Worm (Caenorhabditis elegans) whole organism, young adult: ENCODE measurements around the gene Y48A6B.7.
A peak's percentile ranks its signal among the peaks of the same experiment; 100 is the strongest.

ENCODE experiments used
- B0019.2 ChIP-seq: fragments of 200-800 bp; sonication (Bioruptor generic); conservative IDR thresholded peaks from 2 replicates; pipeline ENCODE4 v1.3.6; 2022; ENCODE audit warnings: missing genetic modification reagents, missing genetic modification characterization, missing compliant biosample characterization
- B0261.1 ChIP-seq: sonication (generic microtip); optimal IDR thresholded peaks from 2 replicates; lab custom pipeline; 2016; ENCODE audit warnings: mild to moderate bottlenecking, missing genetic modification characterization, moderate library complexity, missing compliant biosample characterization
- F10E7.11 ChIP-seq: sonication (generic microtip); optimal IDR thresholded peaks from 2 replicates; lab custom pipeline; 2017; ENCODE audit warnings: mild to moderate bottlenecking, missing genetic modification characterization, moderate library complexity, missing compliant biosample characterization
- F33H1.4 ChIP-seq: fragments of 200-800 bp; sonication (Bioruptor generic); IDR thresholded peaks from 2 replicates; pipeline ENCODE4 v1.3.6; 2022; ENCODE audit warnings: missing genetic modification reagents, missing genetic modification characterization, missing compliant biosample characterization
- F37B4.10 ChIP-seq: fragments of 200-800 bp; sonication (Bioruptor generic); IDR thresholded peaks from 2 replicates; pipeline ENCODE4 v1.3.6; 2022; ENCODE audit warnings: missing genetic modification characterization, missing compliant biosample characterization
- F52B5.7 ChIP-seq: sonication (generic microtip); optimal IDR thresholded peaks from 2 replicates; lab custom pipeline; 2016; ENCODE audit warnings: mild to moderate bottlenecking, missing genetic modification characterization, missing compliant biosample characterization
- T07F8.4 ChIP-seq: sonication (generic microtip); optimal IDR thresholded peaks from 2 replicates; lab custom pipeline; 2016; ENCODE audit warnings: mild to moderate bottlenecking, missing genetic modification characterization, moderate library complexity, missing compliant biosample characterization
- Y53F4B.3 ChIP-seq: fragments of 200-800 bp; sonication (Bioruptor generic); IDR thresholded peaks from 2 replicates; pipeline ENCODE4 v1.3.6; 2022; ENCODE audit warnings: missing genetic modification reagents, missing genetic modification characterization, missing compliant biosample characterization
- Y56A3A.18 ChIP-seq: fragments of 200-800 bp; sonication (Bioruptor generic); IDR thresholded peaks from 2 replicates; pipeline ENCODE4 v1.3.6; 2022; ENCODE audit warnings: missing genetic modification reagents, missing genetic modification characterization, missing compliant biosample characterization
- ama-1 ChIP-seq, 3 experiments: fragments of 150-350 bp in 1 of 3; sonication (generic microtip) in 2 of 3; optimal IDR thresholded peaks; 2 replicates each; lab custom pipeline; 2014 to 2018; ENCODE audit warnings: missing biosample characterization in 2 of 3, missing genetic modification characterization in 2 of 3, missing genetic modification reagents in 2 of 3
- atf-7 ChIP-seq: sonication (generic microtip); optimal IDR thresholded peaks from 2 replicates; lab custom pipeline; 2017; ENCODE audit warnings: mild to moderate bottlenecking, missing genetic modification characterization, missing compliant biosample characterization
- ccch-3 ChIP-seq: fragments of 200-800 bp; sonication (Bioruptor generic); optimal IDR thresholded peaks from 2 replicates; lab custom pipeline; 2018; ENCODE audit warnings: mild to moderate bottlenecking, missing genetic modification characterization, missing compliant biosample characterization
- cebp-1 ChIP-seq, 2 experiments: fragments of 200-800 bp in 1 of 2; sonication (Bioruptor generic) in 1 of 2; sonication (generic microtip) in 1 of 2; IDR thresholded peaks in 1 of 2; optimal IDR thresholded peaks in 1 of 2; 2 replicates each; pipeline versions ENCODE4 v1.3.6 to Lab custom; 2017 to 2022; ENCODE audit warnings: missing compliant biosample characterization in 2 of 2, missing genetic modification characterization in 2 of 2, mild to moderate bottlenecking in 1 of 2, missing genetic modification reagents in 1 of 2, moderate library complexity in 1 of 2
- die-1 ChIP-seq: sonication (generic microtip); optimal IDR thresholded peaks from 2 replicates; lab custom pipeline; 2016; ENCODE audit warnings: missing genotype, mild to moderate bottlenecking, missing genetic modification characterization, missing compliant biosample characterization
- dpl-1 ChIP-seq: fragments of 150-350 bp; optimal IDR thresholded peaks from 2 replicates; lab custom pipeline; 2014; ENCODE audit warnings: missing biosample characterization, missing genetic modification reagents, missing genetic modification characterization
- egl-18 ChIP-seq: fragments of 200-800 bp; sonication (Bioruptor generic); IDR thresholded peaks from 2 replicates; pipeline ENCODE4 v1.3.6; 2022; ENCODE audit warnings: missing genetic modification reagents, missing genetic modification characterization, missing compliant biosample characterization
- egrh-3 ChIP-seq: fragments of 200-800 bp; sonication (Bioruptor generic); IDR thresholded peaks from 2 replicates; pipeline ENCODE4 v1.3.6; 2022; ENCODE audit warnings: missing genetic modification reagents, missing genetic modification characterization, missing compliant biosample characterization
- ekl-4 ChIP-seq: fragments of 200-800 bp; sonication (Bioruptor generic); IDR thresholded peaks from 2 replicates; pipeline ENCODE4 v1.3.6; 2022; ENCODE audit warnings: missing genetic modification reagents, missing genetic modification characterization, missing compliant biosample characterization
- hmg-20 ChIP-seq: fragments of 200-800 bp; sonication (Bioruptor generic); IDR thresholded peaks from 2 replicates; pipeline ENCODE4 v1.3.6; 2022; ENCODE audit warnings: missing genetic modification reagents, missing genetic modification characterization, missing compliant biosample characterization
- lag-1 ChIP-seq: fragments of 200-800 bp; sonication (Bioruptor generic); IDR thresholded peaks from 2 replicates; pipeline ENCODE4 v1.3.6; 2022; ENCODE audit warnings: missing genetic modification reagents, missing genetic modification characterization, missing compliant biosample characterization
- lin-26 ChIP-seq: fragments of 200-800 bp; sonication (Bioruptor generic); IDR thresholded peaks from 2 replicates; pipeline ENCODE4 v1.3.6; 2022; ENCODE audit warnings: missing genetic modification reagents, missing genetic modification characterization, missing compliant biosample characterization
- lin-35 ChIP-seq, 3 experiments: fragments of 150-350 bp in 2 of 3; sonication (generic microtip) in 1 of 3; optimal IDR thresholded peaks; 2 replicates each; lab custom pipeline; 2014 to 2018; ENCODE audit warnings: missing biosample characterization in 3 of 3, missing genetic modification characterization in 3 of 3, missing genetic modification reagents in 3 of 3
- mcd-1 ChIP-seq: fragments of 200-800 bp; sonication (Bioruptor generic); IDR thresholded peaks from 2 replicates; pipeline ENCODE4 v1.3.6; 2022; ENCODE audit warnings: missing genetic modification reagents, missing genetic modification characterization, missing compliant biosample characterization
- mxl-1 ChIP-seq: sonication (generic microtip); optimal IDR thresholded peaks from 2 replicates; lab custom pipeline; 2016; ENCODE audit warnings: missing genetic modification characterization, missing compliant biosample characterization
- nfya-1 ChIP-seq: sonication (generic microtip); optimal IDR thresholded peaks from 2 replicates; lab custom pipeline; 2017; ENCODE audit warnings: antibody characterized with exemption, missing compliant biosample characterization, missing genetic modification characterization, borderline replicate concordance; ENCODE audit not compliant: insufficient read depth
- nfya-2 ChIP-seq: fragments of 200-800 bp; sonication (Bioruptor generic); IDR thresholded peaks from 2 replicates; pipeline ENCODE4 v1.3.6; 2022; ENCODE audit warnings: missing genetic modification reagents, missing genetic modification characterization, missing compliant biosample characterization
- nfyb-1 ChIP-seq: fragments of 200-800 bp; sonication (Bioruptor generic); IDR thresholded peaks from 2 replicates; pipeline ENCODE4 v1.3.6; 2022; ENCODE audit warnings: missing genetic modification reagents, missing genetic modification characterization, missing compliant biosample characterization
- nhr-120 ChIP-seq: fragments of 200-800 bp; sonication (Bioruptor generic); IDR thresholded peaks from 2 replicates; pipeline ENCODE4 v1.3.6; 2022; ENCODE audit warnings: missing genetic modification characterization, missing compliant biosample characterization
- repo-1 ChIP-seq: sonication (generic microtip); optimal IDR thresholded peaks from 2 replicates; lab custom pipeline; 2017; ENCODE audit warnings: mild to moderate bottlenecking, missing genetic modification characterization, missing compliant biosample characterization
- snpc-4 ChIP-seq, 5 experiments: fragments of 150-350 bp in 1 of 5; sonication (generic microtip) in 4 of 5; optimal IDR thresholded peaks; 2 replicates each; lab custom pipeline; 2014 to 2018; ENCODE audit warnings: missing genetic modification characterization in 5 of 5, missing biosample characterization in 3 of 5, antibody characterized with exemption in 2 of 5, mild to moderate bottlenecking in 2 of 5, missing compliant biosample characterization in 2 of 5, missing genotype in 2 of 5, moderate library complexity in 2 of 5, missing genetic modification reagents in 1 of 5
- unc-62 ChIP-seq: fragments of 150-350 bp; optimal IDR thresholded peaks from 2 replicates; lab custom pipeline; 2014; ENCODE audit warnings: missing biosample characterization, missing genetic modification reagents, missing genetic modification characterization
- xnd-1 ChIP-seq: sonication (generic microtip); optimal IDR thresholded peaks from 2 replicates; lab custom pipeline; 2016; ENCODE audit warnings: missing genotype, missing genetic modification reagents, missing genetic modification characterization, missing compliant biosample characterization
- zim-3 ChIP-seq: sonication (generic microtip); optimal IDR thresholded peaks from 2 replicates; lab custom pipeline; 2017; ENCODE audit warnings: mild to moderate bottlenecking, missing genetic modification characterization, moderate library complexity, missing compliant biosample characterization
- ztf-18 ChIP-seq: sonication (generic microtip); optimal IDR thresholded peaks from 2 replicates; lab custom pipeline; 2016; ENCODE audit warnings: missing genotype, mild to moderate bottlenecking, missing genetic modification characterization, missing compliant biosample characterization
- ztf-26 ChIP-seq: sonication (generic microtip); optimal IDR thresholded peaks from 2 replicates; lab custom pipeline; 2017; ENCODE audit warnings: missing genetic modification characterization, missing compliant biosample characterization
- ztf-28 ChIP-seq: fragments of 200-800 bp; sonication (Bioruptor generic); IDR thresholded peaks from 2 replicates; pipeline ENCODE4 v1.3.6; 2022; ENCODE audit warnings: missing genetic modification reagents, missing genetic modification characterization, missing compliant biosample characterization
- ztf-3 ChIP-seq: fragments of 200-800 bp; sonication (Bioruptor generic); optimal IDR thresholded peaks from 2 replicates; lab custom pipeline; 2018; ENCODE audit warnings: mild to moderate bottlenecking, missing genetic modification characterization, missing compliant biosample characterization
- ztf-6 ChIP-seq: fragments of 200-800 bp; sonication (Bioruptor generic); IDR thresholded peaks from 2 replicates; pipeline ENCODE4 v1.3.6; 2022; ENCODE audit warnings: missing genetic modification reagents, missing genetic modification characterization, missing compliant biosample characterization

The Y48A6B.7 gene

DNA sequence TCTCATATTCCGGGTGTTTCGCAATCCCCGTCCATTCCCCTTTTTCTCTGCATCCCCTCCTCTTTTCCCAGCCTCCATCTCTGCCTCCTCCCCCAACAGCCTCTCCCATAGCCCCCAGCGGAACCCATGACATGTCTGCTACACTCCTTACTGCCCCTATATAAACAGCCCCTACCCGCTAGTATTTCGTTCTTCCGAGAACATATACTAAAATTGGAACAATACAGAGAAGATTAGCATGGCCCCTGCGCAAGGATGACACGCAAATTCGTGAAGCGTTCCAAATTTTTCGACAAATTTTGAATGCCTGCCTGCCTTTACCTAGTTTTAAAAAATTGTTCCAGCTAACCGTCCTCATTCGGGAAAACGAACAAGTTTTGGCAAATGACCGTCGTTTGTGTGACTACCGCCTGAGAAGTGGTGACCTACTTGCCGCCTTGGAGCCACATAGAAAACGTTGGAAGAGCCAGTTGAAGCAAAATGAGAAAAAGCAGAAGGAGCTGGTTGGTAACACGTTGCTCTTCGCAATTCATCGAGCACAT, 36.8 kb downstream of the Y48A6B.7 start (continued):
- peak; percentile 97 for TF ChIP-seq F52B5.7 (tag; lab: Kevin White, UChicago)
- peak; percentile 79; the same call in 1 of the 2 replicates for TF ChIP-seq nfya-2 (GFP tag; lab: Robert Waterston, UW)
- peak; percentile 88 for TF ChIP-seq lag-1 (GFP tag; lab: Robert Waterston, UW)
- peak; percentile 68 for TF ChIP-seq F33H1.4 (GFP tag; lab: Robert Waterston, UW)

DNA sequence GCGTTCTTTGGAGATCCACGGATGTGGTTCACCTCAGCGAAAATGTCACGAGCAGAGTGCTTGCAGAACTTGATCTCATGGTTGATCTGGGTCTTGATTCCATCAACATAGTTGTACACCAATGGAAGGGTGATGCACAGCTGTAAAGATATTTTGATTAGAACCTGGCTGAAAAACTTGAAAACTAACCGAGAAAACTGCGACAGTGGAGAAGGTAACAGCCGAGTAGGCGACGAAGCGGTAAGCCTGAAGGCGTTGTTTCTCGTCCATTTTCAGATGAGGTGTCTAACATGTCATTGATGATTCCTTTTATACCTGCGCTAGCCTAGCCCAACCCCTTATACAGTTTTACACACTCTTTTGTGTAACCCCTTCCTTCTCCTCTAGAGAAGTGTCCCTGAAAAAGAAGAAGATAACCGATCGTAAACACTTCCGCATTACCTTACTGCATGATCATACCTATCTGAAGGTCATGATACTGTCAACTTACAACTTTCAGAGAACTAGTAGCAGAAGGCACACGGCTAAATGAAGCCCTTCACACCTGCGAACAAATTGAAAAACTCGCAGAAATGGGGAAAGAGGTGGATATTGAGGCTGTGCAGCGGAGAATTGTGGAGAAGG, 38.7 kb downstream of the Y48A6B.7 start, which contains the start of gene col-94:
col-94 (minus strand) TSS at position 313 of the 624 bp plus-strand sequence.
- TF ChIP-seq snpc-4 (GFP tag; optimal IDR thresholded peaks at IDR 0.05; lab: Kevin White, UChicago) (no peak), snpc-4 (tag; optimal IDR thresholded peaks at IDR 0.05; lab: Kevin White, UChicago) (peak in 1 of 4 experiments; percentile 11), B0261.1 (tag; lab: Kevin White, UChicago) (no peak), egl-18 (GFP tag; lab: Robert Waterston, UW) (no peak)
- TF ChIP-seq, all 124 proteins: peak for 1

DNA sequence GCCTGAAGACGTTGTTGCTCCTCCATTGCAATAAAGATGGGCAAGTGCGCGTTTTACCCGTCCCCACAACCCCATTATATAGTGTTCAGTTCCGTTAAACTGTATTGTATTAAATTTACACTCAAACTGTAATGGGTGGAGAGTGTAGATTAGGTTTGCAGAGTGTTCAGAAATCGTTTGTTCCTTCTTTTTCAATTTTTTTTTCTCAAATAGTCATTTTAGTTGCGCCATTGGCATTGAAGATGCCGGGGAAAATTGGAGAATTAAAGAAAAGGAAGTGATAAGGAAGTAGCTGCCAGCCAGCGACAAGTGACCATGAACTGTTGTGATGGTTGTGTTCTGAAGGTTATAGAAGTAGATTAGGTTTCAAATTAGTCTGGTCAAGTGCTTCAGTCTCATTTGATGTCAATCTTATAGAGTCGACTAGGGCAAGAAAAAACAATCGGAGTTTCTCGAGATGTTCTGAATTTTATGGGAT, 40.8 kb downstream of the Y48A6B.7 start, which contains the start of gene col-93:
col-93 (minus strand) TSS at position 51 of the 478 bp plus-strand sequence.
- no peak for TF ChIP-seq xnd-1 (tag; lab: Kevin White, UChicago)
- no peak for TF ChIP-seq Y53F4B.3 (GFP tag; lab: Robert Waterston, UW)
- no peak for TF ChIP-seq F10E7.11 (tag; lab: Kevin White, UChicago)
- no peak for TF ChIP-seq T07F8.4 (tag; lab: Kevin White, UChicago)
- no peak for TF ChIP-seq ama-1 (optimal IDR thresholded peaks at IDR 0.05; lab: Kevin White, UChicago)
- TF ChIP-seq ama-1 (GFP tag; optimal IDR thresholded peaks at IDR 0.05; lab: Kevin White, UChicago), result no peak
- TF ChIP-seq lin-35 (GFP tag; optimal IDR thresholded peaks at IDR 0.05; lab: Kevin White, UChicago), result no peak
- TF ChIP-seq ccch-3 (GFP tag; lab: Kevin White, UChicago), result no peak
- no peak for TF ChIP-seq F37B4.10 (GFP tag; lab: Robert Waterston, UW)
- TF ChIP-seq hmg-20 (GFP tag; lab: Robert Waterston, UW), result no peak
- TF ChIP-seq snpc-4 (GFP tag; optimal IDR thresholded peaks at IDR 0.05; lab: Kevin White, UChicago), result no peak
- no peak for TF ChIP-seq snpc-4 (tag; optimal IDR thresholded peaks at IDR 0.05; lab: Kevin White, UChicago)
- no peak for TF ChIP-seq atf-7
- no peak for TF ChIP-seq ztf-18
- TF ChIP-seq ztf-3 (GFP tag; lab: Kevin White, UChicago), result no peak

DNA sequence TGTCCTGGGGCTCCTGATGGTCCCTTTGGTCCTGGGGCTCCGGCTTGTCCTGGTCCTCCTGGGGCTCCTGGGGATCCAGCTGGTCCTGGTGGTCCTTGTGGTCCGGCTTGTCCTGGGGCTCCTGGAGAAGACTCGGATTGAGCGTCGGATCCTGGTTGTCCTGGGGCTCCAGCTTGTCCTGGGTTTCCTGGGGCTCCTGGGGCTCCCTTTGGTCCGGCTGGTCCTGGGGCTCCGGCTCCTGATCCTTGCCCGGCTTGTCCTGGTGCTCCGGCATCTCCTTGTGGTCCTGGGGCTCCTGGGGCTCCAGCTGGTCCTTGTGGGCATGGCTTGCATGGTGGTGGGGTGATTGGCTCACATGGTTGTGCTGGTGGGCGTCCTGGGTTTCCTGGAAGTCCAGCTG, 41.6 kb downstream of the Y48A6B.7 start:
- TF ChIP-seq nhr-120 (GFP tag; lab: Robert Waterston, UW), result 0 out of 2 replicates have a peak, but pooled peaks have one; percentile 26
- peak; percentile 97 for TF ChIP-seq egrh-3 (GFP tag; lab: Robert Waterston, UW)
- peak; percentile 38; the same call in 1 of the 2 replicates for TF ChIP-seq lin-26 (GFP tag; lab: Robert Waterston, UW)
- TF ChIP-seq mcd-1, result peak; percentile 38; the same call in 1 of the 2 replicates

DNA sequence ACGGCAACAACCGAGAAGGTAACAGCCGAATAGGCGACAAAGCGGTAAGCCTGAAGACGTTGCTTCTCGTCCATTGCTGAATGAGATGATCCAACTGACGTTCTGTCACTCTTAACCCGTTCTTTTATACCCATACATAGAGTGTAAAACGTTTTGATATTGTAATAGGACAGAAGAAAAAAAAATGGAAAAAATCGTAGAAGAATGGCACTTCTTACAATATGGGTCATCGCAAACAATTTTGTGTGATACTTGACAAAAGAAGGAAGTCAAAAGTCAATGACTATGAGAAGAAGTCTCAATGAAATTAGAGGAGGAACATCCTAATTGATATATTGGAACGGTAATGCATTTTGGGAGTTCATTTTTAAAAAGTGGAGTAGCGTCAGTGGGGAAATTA, 43.2 kb downstream of the Y48A6B.7 start, which contains the start of gene col-92:
col-92 (minus strand) TSS at position 101 of the 400 bp plus-strand sequence.
- no peak for TF ChIP-seq ekl-4
- TF ChIP-seq cebp-1 (GFP tag; IDR thresholded peaks at IDR 0.05; lab: Robert Waterston, UW), result no peak
- no peak for TF ChIP-seq cebp-1 (tag; optimal IDR thresholded peaks at IDR 0.05; lab: Kevin White, UChicago)
- no peak for TF ChIP-seq zim-3 (tag; lab: Kevin White, UChicago)
- TF ChIP-seq ztf-18, result no peak
- no peak for TF ChIP-seq die-1 (tag; lab: Kevin White, UChicago)
- TF ChIP-seq ztf-6 (GFP tag; lab: Robert Waterston, UW), result no peak
- TF ChIP-seq repo-1 (tag; lab: Kevin White, UChicago), result no peak
- no peak for TF ChIP-seq ztf-3 (GFP tag; lab: Kevin White, UChicago)
- no peak for TF ChIP-seq ztf-28 (GFP tag; lab: Robert Waterston, UW)
- no peak for TF ChIP-seq snpc-4 (GFP tag; optimal IDR thresholded peaks at IDR 0.05; lab: Kevin White, UChicago)
- TF ChIP-seq snpc-4 (tag; optimal IDR thresholded peaks at IDR 0.05; lab: Kevin White, UChicago), result no peak
- TF ChIP-seq nfya-1 (tag; lab: Kevin White, UChicago), result no peak
- TF ChIP-seq B0019.2, result no peak
- TF ChIP-seq nfyb-1 (GFP tag; lab: Robert Waterston, UW), result no peak
- no peak for TF ChIP-seq Y56A3A.18 (GFP tag; lab: Robert Waterston, UW)
- TF ChIP-seq unc-62 (GFP tag; lab: Kevin White, UChicago), result no peak
- TF ChIP-seq dpl-1 (GFP tag; lab: Kevin White, UChicago), result no peak
- TF ChIP-seq T07F8.4 (tag; lab: Kevin White, UChicago), result no peak
- TF ChIP-seq ztf-26 (tag; lab: Kevin White, UChicago), result no peak
- no peak for TF ChIP-seq mxl-1 (tag; lab: Kevin White, UChicago)
